Worm (Caenorhabditis elegans): ENCODE data around the gene T25B9.3.

T25B9.3 gene

DNA sequence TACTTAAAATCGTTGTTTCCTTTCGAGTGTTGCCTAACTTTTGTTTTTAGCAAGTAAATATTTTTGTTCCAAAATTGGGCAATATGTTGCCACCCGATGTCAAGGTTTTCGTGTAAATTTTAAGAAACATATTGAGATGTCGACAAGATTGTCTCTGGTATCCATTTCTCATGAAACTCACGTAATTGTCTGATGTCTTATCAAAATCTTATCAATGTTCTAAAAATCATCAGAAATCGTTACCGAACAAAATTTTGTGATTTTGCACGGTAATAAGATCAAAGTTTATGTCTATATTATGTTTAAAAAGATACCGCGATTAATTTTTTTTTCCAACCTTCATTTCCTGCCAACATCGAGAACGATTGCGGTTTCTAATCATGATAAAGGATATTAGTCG lies 45.6 kb upstream of the T25B9.3 start:
- TF ChIP-seq nhr-6 (tag; optimal IDR thresholded peaks at IDR 0.05): no peak
- no peak for TF ChIP-seq C34F6.9 (tag; optimal IDR thresholded peaks at IDR 0.05)
- no peak for TF ChIP-seq nhr-237 (tag; optimal IDR thresholded peaks at IDR 0.05)
- no peak for TF ChIP-seq lin-13 (GFP tag; optimal IDR thresholded peaks at IDR 0.05)
- no peak for TF ChIP-seq skn-1 (tag; optimal IDR thresholded peaks at IDR 0.05)
- TF ChIP-seq egl-27 (tag; optimal IDR thresholded peaks at IDR 0.05): no peak
- no peak for TF ChIP-seq ztf-4 (tag; optimal IDR thresholded peaks at IDR 0.05)
- no peak for TF ChIP-seq mbf-1 (tag; optimal IDR thresholded peaks at IDR 0.05)
- no peak for TF ChIP-seq R02D3.7 (tag; optimal IDR thresholded peaks at IDR 0.05)
- no peak for TF ChIP-seq dmd-4 (tag; optimal IDR thresholded peaks at IDR 0.05)
- TF ChIP-seq ama-1 (optimal IDR thresholded peaks at IDR 0.05): no peak
- no peak for TF ChIP-seq elt-1 (tag; optimal IDR thresholded peaks at IDR 0.05)
- no peak for TF ChIP-seq nhr-10 (tag; optimal IDR thresholded peaks at IDR 0.05)
- no peak for TF ChIP-seq zag-1 (tag; optimal IDR thresholded peaks at IDR 0.05)
- TF ChIP-seq ztf-1 (GFP tag; conservative IDR thresholded peaks at IDR 0.05): no peak

DNA sequence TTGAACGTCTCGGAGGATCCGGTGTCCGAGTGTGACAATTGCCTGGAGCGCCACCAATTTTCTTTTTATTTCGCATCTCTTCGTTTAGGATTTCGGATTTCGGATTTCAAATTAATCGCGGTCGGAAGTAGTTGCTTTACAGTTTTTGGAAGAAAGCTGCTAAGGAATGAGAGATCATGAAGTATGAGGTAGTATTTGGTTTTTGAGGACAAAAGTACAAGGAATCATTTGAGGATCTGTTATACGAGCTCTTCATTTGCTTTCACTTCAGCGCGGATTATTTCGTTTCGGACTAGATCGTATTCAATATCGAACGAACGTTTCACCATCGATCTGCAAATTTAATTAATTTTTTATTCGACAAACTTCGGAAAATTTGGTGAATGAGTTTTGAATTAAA lies 44.9 kb upstream of the T25B9.3 start, which contains the start of gene R102.11:
Gene R102.11, minus strand, starts transcription at position 101 of the 400 bp plus-strand sequence.
- no peak for TF ChIP-seq nhr-11 (tag; optimal IDR thresholded peaks at IDR 0.05)
- no peak for TF ChIP-seq Y55F3AM.14 (GFP tag; optimal IDR thresholded peaks at IDR 0.05)
- TF ChIP-seq ceh-82 (tag; optimal IDR thresholded peaks at IDR 0.05): no peak
- TF ChIP-seq unc-62 (GFP tag; optimal IDR thresholded peaks at IDR 0.05): no peak
- no peak for TF ChIP-seq C34F6.9 (tag; optimal IDR thresholded peaks at IDR 0.05)
- no peak for TF ChIP-seq gmeb-1 (tag; optimal IDR thresholded peaks at IDR 0.05)
- TF ChIP-seq unc-55 (GFP tag; optimal IDR thresholded peaks at IDR 0.05): no peak
- no peak for TF ChIP-seq aly-2 (tag; optimal IDR thresholded peaks at IDR 0.05)
- TF ChIP-seq zag-1 (tag; optimal IDR thresholded peaks at IDR 0.05): no peak

DNA sequence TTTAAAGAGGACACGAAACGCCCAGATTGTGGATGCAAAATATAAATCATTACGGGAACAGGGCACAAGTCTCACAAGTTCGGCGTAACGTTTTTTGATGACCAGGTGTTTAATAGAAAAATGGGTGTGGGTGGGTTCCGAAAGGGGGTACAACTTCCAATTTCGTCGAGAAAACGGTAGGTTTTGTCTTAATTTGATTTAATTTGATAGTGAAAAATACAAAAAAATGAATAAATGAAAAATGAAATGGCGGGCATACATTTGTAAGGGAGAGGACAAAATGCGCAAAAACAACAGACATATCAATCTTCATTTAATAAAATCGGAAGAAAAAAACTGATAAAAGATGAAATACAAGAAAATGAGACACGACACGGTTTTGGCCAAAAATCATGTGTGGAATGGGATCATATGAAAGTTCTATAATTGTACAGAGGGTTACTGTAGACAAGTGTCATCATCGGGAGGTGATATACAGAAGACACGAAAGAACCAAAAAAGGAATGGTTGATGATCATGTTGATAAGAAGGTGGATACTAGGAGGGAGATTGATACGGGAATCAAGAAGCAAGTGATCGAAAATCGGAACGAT lies 42.6 kb upstream of the T25B9.3 start:
- TF ChIP-seq ceh-16 (tag; optimal IDR thresholded peaks at IDR 0.05) (no peak), mdl-1 (tag; optimal IDR thresholded peaks at IDR 0.05) (no peak), sma-3 (GFP tag; optimal IDR thresholded peaks at IDR 0.05) (peak; percentile 28), nhr-129 (tag; optimal IDR thresholded peaks at IDR 0.05) (peak; percentile 15), sma-9 (GFP tag; optimal IDR thresholded peaks at IDR 0.05) (peak; percentile 62), sma-9 (tag; optimal IDR thresholded peaks at IDR 0.05) (no peak), nhr-21 (tag; optimal IDR thresholded peaks at IDR 0.05) (peak; percentile 60), fos-1 (tag; optimal IDR thresholded peaks at IDR 0.05) (peak; percentile 12)

DNA sequence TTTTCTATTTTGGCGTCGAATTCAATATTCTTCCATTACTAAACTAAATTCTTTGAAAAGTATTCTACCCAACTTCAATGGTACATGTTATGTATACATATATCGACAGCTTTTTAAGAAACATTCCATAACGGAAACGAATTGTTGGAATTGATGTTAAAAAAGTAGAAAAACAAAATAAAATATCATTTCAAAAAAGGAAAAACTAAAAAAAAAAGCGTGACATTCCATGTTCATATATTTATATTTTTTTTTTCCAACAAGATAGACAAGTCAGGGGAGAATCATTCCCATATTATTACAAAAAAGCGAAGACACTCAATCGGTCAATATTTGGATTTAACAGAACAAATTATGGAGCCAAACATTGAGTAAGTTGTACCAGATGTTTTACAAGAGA lies 39.4 kb upstream of the T25B9.3 start, which contains the start of gene R102.10:
Gene R102.10, plus strand, starts transcription at position 301 of the 400 bp plus-strand sequence.
- TF ChIP-seq nhr-21 (tag; optimal IDR thresholded peaks at IDR 0.05) (no peak), mdl-1 (tag; optimal IDR thresholded peaks at IDR 0.05) (no peak), nhr-11 (tag; optimal IDR thresholded peaks at IDR 0.05) (no peak), Y55F3AM.14 (GFP tag; optimal IDR thresholded peaks at IDR 0.05) (no peak), sem-4 (tag; optimal IDR thresholded peaks at IDR 0.05) (no peak), ama-1 (optimal IDR thresholded peaks at IDR 0.05) (no peak), ceh-82 (tag; optimal IDR thresholded peaks at IDR 0.05) (no peak), ZK546.5 (tag; optimal IDR thresholded peaks at IDR 0.05) (no peak), dmd-4 (tag; optimal IDR thresholded peaks at IDR 0.05) (no peak), nhr-25 (tag; optimal IDR thresholded peaks at IDR 0.05) (no peak), R02D3.7 (tag; optimal IDR thresholded peaks at IDR 0.05) (no peak), lsy-2 (tag; optimal IDR thresholded peaks at IDR 0.05) (no peak), sma-3 (GFP tag; optimal IDR thresholded peaks at IDR 0.05) (no peak), zag-1 (tag; optimal IDR thresholded peaks at IDR 0.05) (no peak), egl-27 (tag; optimal IDR thresholded peaks at IDR 0.05) (no peak), nhr-12 (tag; optimal IDR thresholded peaks at IDR 0.05) (no peak), nhr-129 (tag; optimal IDR thresholded peaks at IDR 0.05) (no peak), nhr-23 (tag; optimal IDR thresholded peaks at IDR 0.05) (no peak), snpc-4 (tag; optimal IDR thresholded peaks at IDR 0.05) (no peak)
